Fruit fly (Drosophila melanogaster): ENCODE results near the gene CG10154.

- TF ChIP-seq OdsH (GFP tag; optimal IDR thresholded peaks at IDR 0.05), result no peak
- no peak for TF ChIP-seq Hr78 (GFP tag; optimal IDR thresholded peaks at IDR 0.05)
- TF ChIP-seq dl (GFP tag; optimal IDR thresholded peaks at IDR 0.05; ENCODE audit: insufficient read depth in 1 of 2, partially characterized antibody in 2 of 2), result no peak
- no peak for TF ChIP-seq Hnf4 (GFP tag; optimal IDR thresholded peaks at IDR 0.05)
- no peak for TF ChIP-seq pan (optimal IDR thresholded peaks at IDR 0.05)
- no peak for TF ChIP-seq psq (GFP tag; optimal IDR thresholded peaks at IDR 0.05)
- no peak for TF ChIP-seq Dif (GFP tag; optimal IDR thresholded peaks at IDR 0.05; ENCODE audit: partially characterized antibody)
- TF ChIP-seq Dfd (GFP tag; optimal IDR thresholded peaks at IDR 0.05), result no peak
- no peak for TF ChIP-seq Hr83 (GFP tag; optimal IDR thresholded peaks at IDR 0.05; ENCODE audit: poor library complexity, severe bottlenecking)
- no peak for TF ChIP-seq sv (GFP tag; optimal IDR thresholded peaks at IDR 0.05)
These were observed 14.6 kb upstream of the CG10154 start for dm6 chr3L:13451562-13451961.

Data from whole organism, wandering third instar larva.